Fruit fly (Drosophila melanogaster) whole organism, embryonic: ENCODE data around the gene CG1840.

Experiments used
- Awh ChIP-seq: fragments of 200-800 bp; sonication (Bioruptor generic); IDR thresholded peaks from 2 replicates; pipeline ENCODE4, ENCODE4 v1.3.6; 2022; ENCODE audit warnings: missing biosample characterization, missing genetic modification characterization
- BtbVII ChIP-seq: fragments of 200-800 bp; sonication (Bioruptor generic); optimal IDR thresholded peaks from 3 replicates; lab custom pipeline; 2017; ENCODE audit warnings: missing biosample characterization, mild to moderate bottlenecking, missing genetic modification characterization
- CG12236 ChIP-seq: fragments of 200-800 bp; sonication (Bioruptor generic); optimal IDR thresholded peaks from 2 replicates; lab custom pipeline; 2016; ENCODE audit warnings: missing biosample characterization, missing genetic modification characterization
- CG12299 ChIP-seq: fragments of 200-800 bp; sonication (Bioruptor generic); optimal IDR thresholded peaks from 2 replicates; lab custom pipeline; 2018; ENCODE audit warnings: missing biosample characterization, mild to moderate bottlenecking, missing genetic modification characterization
- CG14441 ChIP-seq: fragments of 200-800 bp; sonication (Bioruptor generic); IDR thresholded peaks from 2 replicates; pipeline ENCODE4 v1.3.6; 2022; ENCODE audit warnings: missing biosample characterization, missing genetic modification characterization
- CG17361 ChIP-seq: fragments of 200-800 bp; sonication (Bioruptor generic); IDR thresholded peaks from 3 replicates; pipeline ENCODE4 v1.3.6; 2022; ENCODE audit warnings: missing biosample characterization, missing genetic modification characterization
- CG18599 ChIP-seq: fragments of 200-800 bp; sonication (Bioruptor generic); optimal IDR thresholded peaks from 3 replicates; lab custom pipeline; 2017; ENCODE audit warnings: missing biosample characterization, missing genetic modification characterization, mild to moderate bottlenecking, moderate library complexity, missing genetic modification reagents
- CG18764 ChIP-seq: fragments of 200-800 bp; sonication (Bioruptor generic); optimal IDR thresholded peaks from 3 replicates; lab custom pipeline; 2016; ENCODE audit warnings: missing biosample characterization, missing genetic modification characterization
- CG2202 ChIP-seq: fragments of 200-800 bp; sonication (Bioruptor generic); optimal IDR thresholded peaks from 2 replicates; lab custom pipeline; 2018; ENCODE audit warnings: missing biosample characterization, mild to moderate bottlenecking, missing genetic modification characterization
- CG34224 ChIP-seq: fragments of 200-800 bp; sonication (Bioruptor generic); IDR thresholded peaks from 3 replicates; pipeline ENCODE4 v1.3.6; 2022; ENCODE audit warnings: missing biosample characterization, missing genetic modification characterization; ENCODE audit not compliant: partially characterized antibody
- CG43689 ChIP-seq: fragments of 200-800 bp; sonication (Bioruptor generic); IDR thresholded peaks from 2 replicates; pipeline ENCODE4 v1.3.6; 2022; ENCODE audit warnings: missing biosample characterization, missing genetic modification characterization
- CG4404 ChIP-seq: fragments of 200-800 bp; sonication (Bioruptor generic); IDR thresholded peaks from 2 replicates; pipeline ENCODE4 v1.3.6; 2022; ENCODE audit warnings: missing biosample characterization, missing genetic modification characterization
- CG6175 ChIP-seq: fragments of 200-800 bp; sonication (Bioruptor generic); IDR thresholded peaks from 3 replicates; pipeline ENCODE4 v1.3.6; 2022; ENCODE audit warnings: missing biosample characterization, missing genetic modification characterization
- CG6813 ChIP-seq: fragments of 200-800 bp; sonication (Bioruptor generic); optimal IDR thresholded peaks from 2 replicates; lab custom pipeline; 2017; ENCODE audit warnings: missing biosample characterization, missing genetic modification characterization, mild to moderate bottlenecking, moderate library complexity, missing genetic modification reagents
- CG7372 ChIP-seq: fragments of 200-800 bp; sonication (Bioruptor generic); IDR thresholded peaks from 2 replicates; pipeline ENCODE4 v1.3.6; 2022; ENCODE audit warnings: missing biosample characterization, missing genetic modification characterization
- CG9609 ChIP-seq: fragments of 200-800 bp; sonication (Bioruptor generic); optimal IDR thresholded peaks from 3 replicates; lab custom pipeline; 2016; ENCODE audit warnings: missing biosample characterization, missing genetic modification characterization
- Chrac-16 ChIP-seq: fragments of 200-800 bp; sonication (Bioruptor generic); optimal IDR thresholded peaks from 3 replicates; lab custom pipeline; 2016; ENCODE audit warnings: missing biosample characterization, missing genetic modification characterization
- Dad ChIP-seq: fragments of 200-800 bp; sonication (Bioruptor generic); optimal IDR thresholded peaks from 3 replicates; lab custom pipeline; 2016; ENCODE audit warnings: missing biosample characterization, missing genetic modification characterization
- Hand ChIP-seq: fragments of 200-800 bp; sonication (Bioruptor generic); optimal IDR thresholded peaks from 2 replicates; lab custom pipeline; 2017; ENCODE audit warnings: mild to moderate bottlenecking, missing biosample characterization, missing genetic modification reagents, missing genetic modification characterization
- Hr78 ChIP-seq, 2 experiments: fragments of 200-800 bp in 1 of 2; fragments of >200 bp in 1 of 2; sonication (Bioruptor generic) in 1 of 2; optimal IDR thresholded peaks; 2 replicates each; lab custom pipeline; 2017 to 2019; ENCODE audit warnings: missing biosample characterization in 2 of 2, missing genetic modification characterization in 2 of 2, mild to moderate bottlenecking in 1 of 2, moderate library complexity in 1 of 2
- Lhr ChIP-seq: fragments of 200-800 bp; sonication (Bioruptor generic); optimal IDR thresholded peaks from 3 replicates; lab custom pipeline; 2017; ENCODE audit warnings: mild to moderate bottlenecking, missing biosample characterization, missing genetic modification reagents, missing genetic modification characterization
- Lim3 ChIP-seq: fragments of 200-800 bp; sonication (Bioruptor generic); IDR thresholded peaks from 2 replicates; pipeline ENCODE4 v1.3.6; 2022; ENCODE audit warnings: missing biosample characterization, missing genetic modification characterization
- Myb ChIP-seq: fragments of 200-800 bp; sonication (Bioruptor generic); optimal IDR thresholded peaks from 2 replicates; lab custom pipeline; 2016; ENCODE audit warnings: missing biosample characterization, missing genetic modification characterization
- NfI ChIP-seq: fragments of 200-800 bp; sonication (Bioruptor generic); optimal IDR thresholded peaks from 3 replicates; lab custom pipeline; 2018; ENCODE audit warnings: missing biosample characterization, mild to moderate bottlenecking, missing genetic modification characterization, moderate library complexity
- Poxn ChIP-seq: fragments of 200-800 bp; sonication (Bioruptor generic); IDR thresholded peaks from 2 replicates; pipeline ENCODE4 v1.3.6; 2022; ENCODE audit warnings: missing biosample characterization, missing genetic modification characterization
- Sox100B ChIP-seq: fragments of 200-800 bp; sonication (Bioruptor generic); optimal IDR thresholded peaks from 3 replicates; lab custom pipeline; 2018; ENCODE audit warnings: missing biosample characterization, mild to moderate bottlenecking, missing genetic modification characterization
- Spps ChIP-seq: fragments of 200-800 bp; sonication (Bioruptor generic); optimal IDR thresholded peaks from 2 replicates; lab custom pipeline; 2018; ENCODE audit warnings: missing biosample characterization, mild to moderate bottlenecking, missing genetic modification characterization
- Xbp1 ChIP-seq: fragments of 200-800 bp; sonication (Bioruptor generic); optimal IDR thresholded peaks from 3 replicates; lab custom pipeline; 2016; ENCODE audit warnings: missing biosample characterization, mild to moderate bottlenecking, missing genetic modification characterization
- cato ChIP-seq: fragments of 200-800 bp; sonication (Bioruptor generic); optimal IDR thresholded peaks from 2 replicates; lab custom pipeline; 2016; ENCODE audit warnings: missing biosample characterization, missing genetic modification characterization, borderline replicate concordance
- cg ChIP-seq: fragments of 200-800 bp; sonication (Bioruptor generic); optimal IDR thresholded peaks from 3 replicates; lab custom pipeline; 2019; ENCODE audit warnings: missing biosample characterization, mild to moderate bottlenecking, missing genetic modification characterization, moderate library complexity
- chinmo ChIP-seq: fragments of 200-800 bp; sonication (Bioruptor generic); IDR thresholded peaks from 4 replicates; pipeline ENCODE4 v1.3.6; 2022; ENCODE audit warnings: missing biosample characterization, missing genetic modification characterization; ENCODE audit not compliant: partially characterized antibody
- danr ChIP-seq: fragments of 200-800 bp; sonication (Bioruptor generic); IDR thresholded peaks from 2 replicates; pipeline ENCODE4 v1.3.6; 2022; ENCODE audit warnings: missing biosample characterization, missing genetic modification characterization
- dpn ChIP-seq, 2 experiments: fragments of 200-800 bp; sonication (Bioruptor generic); optimal IDR thresholded peaks; 3 replicates each; lab custom pipeline; 2016; ENCODE audit warnings: missing biosample characterization in 2 of 2, missing genetic modification characterization in 2 of 2
- gro ChIP-seq: fragments of 200-800 bp; sonication (Bioruptor generic); optimal IDR thresholded peaks from 2 replicates; lab custom pipeline; 2016; ENCODE audit warnings: missing biosample characterization, missing genetic modification characterization
- hth ChIP-seq: fragments of >200 bp; optimal IDR thresholded peaks from 2 replicates; lab custom pipeline; 2017; ENCODE audit warnings: inconsistent platforms
- ind ChIP-seq: fragments of 200-800 bp; sonication (Bioruptor generic); optimal IDR thresholded peaks from 3 replicates; lab custom pipeline; 2016; ENCODE audit warnings: missing biosample characterization, missing genetic modification characterization
- jumu ChIP-seq: fragments of 200-800 bp; sonication (Bioruptor generic); optimal IDR thresholded peaks from 3 replicates; lab custom pipeline; 2016; ENCODE audit warnings: missing biosample characterization, missing genetic modification characterization
- lov ChIP-seq, 2 experiments: fragments of 200-800 bp in 1 of 2; fragments of >200 bp in 1 of 2; sonication (Bioruptor generic) in 1 of 2; IDR thresholded peaks in 1 of 2; optimal IDR thresholded peaks in 1 of 2; 2 replicates in 1 of 2; 3 replicates in 1 of 2; pipeline versions ENCODE4 v1.3.6 to Lab custom; 2017 to 2022; ENCODE audit warnings: missing biosample characterization in 1 of 2, missing genetic modification characterization in 1 of 2
- mam ChIP-seq: fragments of 200-800 bp; sonication (Bioruptor generic); optimal IDR thresholded peaks from 3 replicates; lab custom pipeline; 2016; ENCODE audit warnings: missing biosample characterization, missing genetic modification characterization
- phol ChIP-seq: fragments of 200-800 bp; sonication (Bioruptor generic); optimal IDR thresholded peaks from 3 replicates; lab custom pipeline; 2018; ENCODE audit warnings: missing biosample characterization, mild to moderate bottlenecking, missing genetic modification characterization, moderate library complexity
- run ChIP-seq: fragments of 200-800 bp; sonication (Bioruptor generic); optimal IDR thresholded peaks from 3 replicates; lab custom pipeline; 2018; ENCODE audit warnings: missing biosample characterization, mild to moderate bottlenecking, missing genetic modification characterization
- scrt ChIP-seq: fragments of 200-800 bp; sonication (Bioruptor generic); optimal IDR thresholded peaks from 2 replicates; lab custom pipeline; 2018; ENCODE audit warnings: missing biosample characterization, mild to moderate bottlenecking, missing genetic modification characterization, moderate library complexity
- trh ChIP-seq: fragments of 200-800 bp; sonication (Bioruptor generic); optimal IDR thresholded peaks from 2 replicates; lab custom pipeline; 2016; ENCODE audit warnings: missing biosample characterization, missing genetic modification characterization
- tup ChIP-seq: fragments of 200-800 bp; sonication (Bioruptor generic); optimal IDR thresholded peaks from 2 replicates; lab custom pipeline; 2016; ENCODE audit warnings: missing biosample characterization, mild to moderate bottlenecking, missing genetic modification characterization, moderate library complexity
- twi ChIP-seq: fragments of 200-800 bp; optimal IDR thresholded peaks from 2 replicates; lab custom pipeline; 2019; ENCODE audit warnings: missing biosample characterization, mild to moderate bottlenecking, missing genetic modification characterization, moderate library complexity
- vfl ChIP-seq: fragments of 200-800 bp; sonication (Bioruptor generic); optimal IDR thresholded peaks from 2 replicates; lab custom pipeline; 2016; ENCODE audit warnings: missing biosample characterization, missing genetic modification characterization
- zf30C ChIP-seq: fragments of 200-800 bp; sonication (Bioruptor generic); optimal IDR thresholded peaks from 3 replicates; lab custom pipeline; 2018; ENCODE audit warnings: missing biosample characterization, mild to moderate bottlenecking, missing genetic modification characterization

CG1840 gene

DNA sequence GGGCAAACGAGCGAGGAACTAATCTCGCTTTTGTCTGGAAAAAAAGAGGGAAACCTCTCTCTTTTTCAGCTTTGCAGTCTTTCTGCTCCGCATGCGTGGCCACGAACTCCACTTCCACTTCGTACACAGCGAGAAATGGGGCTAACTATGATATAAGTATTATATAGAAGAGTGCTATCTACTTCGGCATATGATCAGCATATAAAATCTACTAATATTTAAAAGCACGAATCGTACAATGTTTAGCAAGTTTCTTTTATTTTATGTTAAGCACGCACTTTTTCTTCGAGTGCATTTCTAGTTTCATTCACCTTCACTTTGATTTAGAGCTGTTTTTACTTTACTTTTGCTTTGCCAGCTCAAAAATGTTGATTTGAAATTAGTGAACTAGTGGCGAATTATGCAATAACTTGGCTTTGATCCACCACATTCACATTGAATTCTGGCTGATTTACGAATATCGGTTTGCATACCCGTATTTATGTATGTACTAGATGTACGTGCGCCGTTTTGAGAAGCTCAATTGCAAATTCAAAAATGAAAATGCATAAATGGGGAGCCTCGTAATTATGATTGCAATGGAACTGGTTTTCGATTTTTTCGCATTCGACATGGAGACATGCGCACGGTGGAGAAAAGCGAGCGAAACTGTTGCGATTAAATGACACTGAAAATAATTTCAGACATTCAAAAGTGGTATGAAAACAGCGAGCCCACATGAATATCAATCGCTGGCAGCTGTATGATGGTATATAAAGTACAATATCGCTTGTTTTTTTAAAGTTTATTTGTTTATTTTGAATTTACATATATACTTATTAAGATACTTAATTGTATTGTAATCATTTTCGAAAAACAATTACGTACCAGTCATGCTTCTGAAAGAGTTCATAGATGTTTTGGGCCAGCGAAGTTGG is 30.4 kb upstream of the CG1840 start (continued):
- peak; percentile 60 for TF ChIP-seq NfI (GFP tag; lab: Kevin White, UChicago)
- TF ChIP-seq BtbVII (GFP tag; lab: Kevin White, UChicago) = peak; percentile 10
- TF ChIP-seq CG12236 = peak; percentile 22
- peak in 1 of 2 experiments; percentile 72 for TF ChIP-seq Hr78 (GFP tag; optimal IDR thresholded peaks at IDR 0.05; lab: Kevin White, UChicago)
- TF ChIP-seq trh = peak; percentile 56
- TF ChIP-seq ind (GFP tag; lab: Kevin White, UChicago) = peak; percentile 61
- peak; percentile 78 for TF ChIP-seq phol
- 0 out of 2 replicates have a peak, but pooled peaks have one; percentile 17 for TF ChIP-seq CG43689 (GFP tag; lab: Robert Waterston, UW)
- peak; percentile 54 for TF ChIP-seq Chrac-16
- TF ChIP-seq tup (GFP tag; lab: Kevin White, UChicago) = no peak
- TF ChIP-seq CG14441 (GFP tag; lab: Robert Waterston, UW) = peak; percentile 86
- no peak for TF ChIP-seq Myb (GFP tag; lab: Kevin White, UChicago)
- peak; percentile 78 for TF ChIP-seq mam (GFP tag; lab: Kevin White, UChicago)
- peak; percentile 35 for TF ChIP-seq scrt
- TF ChIP-seq jumu (GFP tag; lab: Kevin White, UChicago) = peak; percentile 64
- peak; percentile 42 for TF ChIP-seq Lhr
- peak; percentile 62 for TF ChIP-seq Xbp1 (GFP tag; lab: Kevin White, UChicago)
- TF ChIP-seq Spps (tag; lab: Kevin White, UChicago) = peak; percentile 46
- peak; percentile 32 for TF ChIP-seq twi (tag; lab: Kevin White, UChicago)
- TF ChIP-seq zf30C (GFP tag; lab: Kevin White, UChicago) = peak; percentile 58
- TF ChIP-seq Dad (GFP tag; lab: Kevin White, UChicago) = peak; percentile 66
- TF ChIP-seq vfl (GFP tag; lab: Kevin White, UChicago) = peak; percentile 5
- TF ChIP-seq CG4404 (GFP tag; lab: Robert Waterston, UW) = 0 out of 2 replicates have a peak, but pooled peaks have one; percentile 39
- peak; percentile 73 for TF ChIP-seq CG2202
- no peak for TF ChIP-seq CG12299 (tag; lab: Kevin White, UChicago)
- peak; percentile 62 for TF ChIP-seq CG18599 (GFP tag; lab: Kevin White, UChicago)
- no peak for TF ChIP-seq lov (optimal IDR thresholded peaks at IDR 0.05; lab: Kevin White, UChicago)
- peak; percentile 62; the same call in 1 of the 3 replicates for TF ChIP-seq lov (GFP tag; IDR thresholded peaks at IDR 0.05; lab: Robert Waterston, UW)
- no peak for TF ChIP-seq Hand (GFP tag; lab: Kevin White, UChicago)
- no peak for TF ChIP-seq chinmo (GFP tag; lab: Robert Waterston, UW)
- TF ChIP-seq CG9609 (GFP tag; lab: Kevin White, UChicago) = peak; percentile 11
- TF ChIP-seq run (tag; lab: Kevin White, UChicago) = peak; percentile 10
- TF ChIP-seq CG6813 (GFP tag; lab: Kevin White, UChicago) = peak; percentile 26
- TF ChIP-seq dpn (GFP tag; optimal IDR thresholded peaks at IDR 0.05; lab: Kevin White, UChicago) = peak; percentile 62 to 79
- TF ChIP-seq hth (lab: Kevin White, UChicago) = no peak
- TF ChIP-seq Poxn (GFP tag; lab: Robert Waterston, UW) = no peak
- no peak for TF ChIP-seq CG34224 (GFP tag; lab: Robert Waterston, UW)
- peak; percentile 78 for TF ChIP-seq CG7372
- TF ChIP-seq gro (GFP tag; lab: Kevin White, UChicago) = peak; percentile 54
- TF ChIP-seq Lim3 (GFP tag; lab: Robert Waterston, UW) = no peak
- TF ChIP-seq Sox100B = peak; percentile 71
- peak; percentile 92 for TF ChIP-seq Awh
- peak; percentile 75 for TF ChIP-seq danr (GFP tag; lab: Robert Waterston, UW)
- peak; percentile 15 for TF ChIP-seq CG18764 (GFP tag; lab: Kevin White, UChicago)
- TF ChIP-seq CG17361 (GFP tag; lab: Robert Waterston, UW) = peak; percentile 85
- no peak for TF ChIP-seq cg
- TF ChIP-seq cato (GFP tag; lab: Kevin White, UChicago) = peak; percentile 29
- peak; percentile 27; the same call in 1 of the 3 replicates for TF ChIP-seq CG6175 (GFP tag; lab: Robert Waterston, UW)
